Worm (Caenorhabditis elegans): ENCODE results near the gene fut-8.

DNA sequence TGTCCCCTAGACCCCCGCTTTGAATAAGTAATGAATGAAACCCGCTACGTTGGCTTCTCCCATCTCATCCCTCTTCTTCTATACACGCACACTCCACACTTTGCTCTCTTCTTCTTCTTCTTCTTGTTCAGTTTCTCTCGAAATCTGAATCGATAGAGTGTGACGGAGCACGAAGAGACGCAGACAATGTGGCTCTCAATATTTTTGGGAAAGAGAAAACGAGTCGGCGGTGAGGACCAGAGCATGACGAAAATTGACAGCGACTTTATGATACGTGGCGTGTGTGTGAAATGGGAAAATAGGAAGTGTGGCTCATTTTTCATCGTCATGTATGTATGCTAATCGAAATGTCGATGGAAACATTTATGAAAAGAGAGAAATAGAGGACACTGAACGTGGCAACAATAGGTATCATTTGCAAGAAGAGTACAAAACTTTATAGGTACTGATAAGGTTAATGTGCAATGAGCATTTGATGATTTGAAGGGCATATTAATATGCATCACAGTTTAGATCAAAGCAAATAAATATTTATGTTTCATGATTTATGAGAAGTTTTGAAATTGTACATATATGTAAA, 1.3 kb upstream of the fut-8 start:
- no peak for TF ChIP-seq ham-2 (GFP tag; optimal IDR thresholded peaks at IDR 0.05)
- TF ChIP-seq unc-39 (tag; optimal IDR thresholded peaks at IDR 0.05), result no peak
- no peak for TF ChIP-seq tbx-8 (GFP tag; optimal IDR thresholded peaks at IDR 0.05)
- TF ChIP-seq nhr-12 (tag; optimal IDR thresholded peaks at IDR 0.05), result no peak
- no peak for TF ChIP-seq nhr-76 (tag; optimal IDR thresholded peaks at IDR 0.05)
- no peak for TF ChIP-seq ceh-39 (tag; optimal IDR thresholded peaks at IDR 0.05)
- no peak for TF ChIP-seq sem-2 (GFP tag; optimal IDR thresholded peaks at IDR 0.05)

All from whole organism, mixed stage, embryonic.